Worm (Caenorhabditis elegans): ENCODE measurements around the gene pld-1.

- no peak for TF ChIP-seq che-1 (tag; optimal IDR thresholded peaks at IDR 0.05)
- no peak for TF ChIP-seq ceh-22 (tag; optimal IDR thresholded peaks at IDR 0.05)
- TF ChIP-seq ceh-9 (tag; optimal IDR thresholded peaks at IDR 0.05), result no peak
- no peak for TF ChIP-seq nhr-232 (tag; optimal IDR thresholded peaks at IDR 0.05)
- TF ChIP-seq elt-4 (tag; optimal IDR thresholded peaks at IDR 0.05), result no peak
- TF ChIP-seq sox-4 (tag; optimal IDR thresholded peaks at IDR 0.05), result no peak
- TF ChIP-seq unc-55 (GFP tag; optimal IDR thresholded peaks at IDR 0.05), result no peak
- no peak for TF ChIP-seq pha-4 (tag; optimal IDR thresholded peaks at IDR 0.05)
- TF ChIP-seq unc-86 (tag; optimal IDR thresholded peaks at IDR 0.05), result no peak
- TF ChIP-seq elt-2 (tag; optimal IDR thresholded peaks at IDR 0.05), result no peak
Measured at ce11 chrII:5050776-5051175, 40.7 kb downstream of the pld-1 start.
